Worm (Caenorhabditis elegans) whole organism, early embryonic: ENCODE data around the gene tufm-1.
A peak's percentile ranks its signal among the peaks of the same experiment; 100 is the strongest.

Experiments
- B0310.2 ChIP-seq: sonication (generic microtip); optimal IDR thresholded peaks from 2 replicates; lab custom pipeline; 2016; ENCODE audit warnings: mild to moderate bottlenecking, missing genetic modification characterization, missing compliant biosample characterization
- F13C5.2 ChIP-seq: sonication (generic microtip); optimal IDR thresholded peaks from 2 replicates; lab custom pipeline; 2017; ENCODE audit warnings: mild to moderate bottlenecking, missing genetic modification characterization, inconsistent platforms, missing compliant biosample characterization
- aly-1 ChIP-seq: sonication (generic microtip); optimal IDR thresholded peaks from 2 replicates; lab custom pipeline; 2016; ENCODE audit warnings: missing genetic modification characterization, missing compliant biosample characterization
- ama-1 ChIP-seq: fragments of 150-350 bp; optimal IDR thresholded peaks from 2 replicates; lab custom pipeline; 2014
- ceh-13 ChIP-seq: fragments of 200-800 bp; sonication (Bioruptor generic); optimal IDR thresholded peaks from 2 replicates; lab custom pipeline; 2018; ENCODE audit warnings: mild to moderate bottlenecking, missing genetic modification characterization, missing compliant biosample characterization
- ceh-36 ChIP-seq: sonication (generic microtip); optimal IDR thresholded peaks from 2 replicates; lab custom pipeline; 2016; ENCODE audit warnings: missing genetic modification characterization, inconsistent platforms, missing compliant biosample characterization
- ets-7 ChIP-seq: sonication (generic microtip); optimal IDR thresholded peaks from 2 replicates; lab custom pipeline; 2016; ENCODE audit warnings: missing genotype, missing genetic modification characterization, missing compliant biosample characterization
- flt-1 ChIP-seq: fragments of 200-800 bp; sonication (Bioruptor generic); IDR thresholded peaks from 2 replicates; pipeline ENCODE4 v1.3.6; 2022; ENCODE audit warnings: missing genetic modification characterization, missing compliant biosample characterization
- hmbx-1 ChIP-seq: sonication (generic microtip); optimal IDR thresholded peaks from 2 replicates; lab custom pipeline; 2016; ENCODE audit warnings: mild to moderate bottlenecking, missing genetic modification characterization, missing compliant biosample characterization
- hmg-4 ChIP-seq: fragments of 200-800 bp; sonication (Bioruptor generic); optimal IDR thresholded peaks from 2 replicates; lab custom pipeline; 2018; ENCODE audit warnings: mild to moderate bottlenecking, missing genetic modification characterization, missing compliant biosample characterization
- hnd-1 ChIP-seq: sonication (generic microtip); optimal IDR thresholded peaks from 2 replicates; lab custom pipeline; 2016; ENCODE audit warnings: missing genetic modification characterization, missing compliant biosample characterization
- pes-1 ChIP-seq: fragments of 200-800 bp; sonication (Bioruptor generic); IDR thresholded peaks from 2 replicates; pipeline ENCODE4 v1.3.6; 2022; ENCODE audit warnings: missing genetic modification reagents, missing genetic modification characterization, missing compliant biosample characterization
- scrt-1 ChIP-seq: fragments of 200-800 bp; sonication (Bioruptor generic); IDR thresholded peaks from 2 replicates; pipeline ENCODE4 v1.3.6; 2022; ENCODE audit warnings: missing genetic modification characterization, missing compliant biosample characterization
- sea-1 ChIP-seq: fragments of 200-800 bp; sonication (Bioruptor generic); conservative IDR thresholded peaks from 2 replicates; pipeline ENCODE4 v1.3.6; 2022; ENCODE audit warnings: missing genetic modification characterization, missing compliant biosample characterization
- tbx-11 ChIP-seq: fragments of 200-800 bp; sonication (Bioruptor generic); IDR thresholded peaks from 2 replicates; pipeline ENCODE4 v1.3.6; 2022; ENCODE audit warnings: missing genetic modification characterization, missing compliant biosample characterization
- tbx-37 ChIP-seq: fragments of 200-800 bp; sonication (Bioruptor generic); conservative IDR thresholded peaks from 2 replicates; pipeline ENCODE4 v1.3.6; 2022; ENCODE audit warnings: missing genetic modification reagents, missing genetic modification characterization, missing compliant biosample characterization
- tra-4 ChIP-seq: sonication (generic microtip); optimal IDR thresholded peaks from 2 replicates; lab custom pipeline; 2017; ENCODE audit warnings: missing genetic modification characterization, missing compliant biosample characterization

The tufm-1 gene

ce11 chrIII:2805084-2805483 lies 9.7 kb downstream of the tufm-1 start, which contains the start of gene Y71H2AM.3:
TSS of gene Y71H2AM.3 (plus strand) at chrIII:2805430.
- TF ChIP-seq F13C5.2 (tag; lab: Kevin White, UChicago) (peak; percentile 22), ets-7 (no peak)

- TF ChIP-seq pes-1 (no peak), tbx-37 (GFP tag; lab: Robert Waterston, UW) (no peak), tbx-11 (GFP tag; lab: Robert Waterston, UW) (no peak), sea-1 (no peak), ama-1 (no peak), F13C5.2 (tag; lab: Kevin White, UChicago) (no peak), aly-1 (no peak), ceh-13 (no peak), tra-4 (tag; lab: Kevin White, UChicago) (no peak)
Observed at ce11 chrIII:2804461-2804860, 10.3 kb downstream of the tufm-1 start.

- TF ChIP-seq tbx-37 (GFP tag; lab: Robert Waterston, UW) (no peak), B0310.2 (tag; lab: Kevin White, UChicago) (no peak), sea-1 (no peak), tra-4 (tag; lab: Kevin White, UChicago) (no peak), hmg-4 (GFP tag; lab: Kevin White, UChicago) (no peak), flt-1 (GFP tag; lab: Robert Waterston, UW) (no peak), scrt-1 (GFP tag; lab: Robert Waterston, UW) (no peak), ama-1 (no peak), pes-1 (no peak), F13C5.2 (tag; lab: Kevin White, UChicago) (no peak), ceh-13 (no peak), ceh-36 (no peak), ets-7 (no peak), aly-1 (no peak), tbx-11 (GFP tag; lab: Robert Waterston, UW) (no peak), hmbx-1 (tag; lab: Kevin White, UChicago) (no peak)
Observed at ce11 chrIII:2801800-2802515, 12.8 kb downstream of the tufm-1 start, which contains the start of the genes twk-45 and Y71H2AM.25. TSS of gene twk-45 (minus strand) at chrIII:2801900. TSS of gene Y71H2AM.25 (plus strand) at chrIII:2802465.

- TF ChIP-seq tbx-37 (GFP tag; lab: Robert Waterston, UW) (no peak), scrt-1 (GFP tag; lab: Robert Waterston, UW) (no peak), sea-1 (no peak), aly-1 (no peak), ets-7 (no peak), ceh-13 (no peak), flt-1 (GFP tag; lab: Robert Waterston, UW) (no peak), ama-1 (no peak)
Observed at ce11 chrIII:2800743-2801142, 14.0 kb downstream of the tufm-1 start.

- TF ChIP-seq scrt-1 (GFP tag; lab: Robert Waterston, UW) (no peak), ceh-13 (no peak), tra-4 (tag; lab: Kevin White, UChicago) (no peak), hmg-4 (GFP tag; lab: Kevin White, UChicago) (no peak), F13C5.2 (tag; lab: Kevin White, UChicago) (no peak), aly-1 (no peak)
Observed at ce11 chrIII:2795442-2796023, 19.2 kb downstream of the tufm-1 start.

- TF ChIP-seq ets-7 (no peak), flt-1 (GFP tag; lab: Robert Waterston, UW) (no peak), F13C5.2 (tag; lab: Kevin White, UChicago) (no peak), ceh-36 (no peak), tbx-37 (GFP tag; lab: Robert Waterston, UW) (no peak), hmbx-1 (tag; lab: Kevin White, UChicago) (no peak), tra-4 (tag; lab: Kevin White, UChicago) (no peak), ceh-13 (no peak), pes-1 (no peak), sea-1 (no peak), tbx-11 (GFP tag; lab: Robert Waterston, UW) (no peak), hnd-1 (tag; lab: Kevin White, UChicago) (no peak), ama-1 (no peak), aly-1 (no peak), hmg-4 (GFP tag; lab: Kevin White, UChicago) (no peak), B0310.2 (tag; lab: Kevin White, UChicago) (no peak), scrt-1 (GFP tag; lab: Robert Waterston, UW) (no peak)
Observed at ce11 chrIII:2794057-2794456, 20.7 kb downstream of the tufm-1 start.

- TF ChIP-seq pes-1 (no peak), ceh-36 (no peak), hmg-4 (GFP tag; lab: Kevin White, UChicago) (no peak), hnd-1 (tag; lab: Kevin White, UChicago) (no peak), tbx-37 (GFP tag; lab: Robert Waterston, UW) (no peak)
Observed at ce11 chrIII:2787979-2788491, 26.7 kb downstream of the tufm-1 start, which contains the start of gene tbcc-1. TSS of gene tbcc-1 (plus strand) at chrIII:2788441.

ce11 chrIII:2786740-2787139 lies 28.0 kb downstream of the tufm-1 start, which contains the start of gene nduc-2:
TSS of gene nduc-2 (plus strand) at chrIII:2786852.
- no peak for TF ChIP-seq tbx-11 (GFP tag; lab: Robert Waterston, UW)
- TF ChIP-seq scrt-1 (GFP tag; lab: Robert Waterston, UW), result no peak
- no peak for TF ChIP-seq hmbx-1 (tag; lab: Kevin White, UChicago)
- TF ChIP-seq ceh-13, result no peak
